Worm (Caenorhabditis elegans) whole organism, L4 larva: ENCODE results near the gene F23A7.3.

Source experiments
- R02D3.7 ChIP-seq: fragments of 150-350 bp; sonication (generic microtip); optimal IDR thresholded peaks from 3 replicates; lab custom pipeline; 2014; ENCODE audit warnings: missing biosample characterization, missing genetic modification characterization
- T20F7.1 ChIP-seq: fragments of 200-800 bp; sonication (Bioruptor generic); optimal IDR thresholded peaks from 2 replicates; lab custom pipeline; 2018; ENCODE audit warnings: mild to moderate bottlenecking, missing genetic modification characterization, missing compliant biosample characterization
- T26A8.4 ChIP-seq: fragments of 200-800 bp; sonication (Bioruptor generic); IDR thresholded peaks from 2 replicates; pipeline ENCODE4 v1.3.6; 2022; ENCODE audit warnings: missing genetic modification characterization, missing compliant biosample characterization
- ceh-28 ChIP-seq: fragments of 150-350 bp; optimal IDR thresholded peaks from 2 replicates; lab custom pipeline; 2014; ENCODE audit warnings: missing biosample characterization, missing genetic modification reagents, missing genetic modification characterization
- ceh-62 ChIP-seq: sonication (generic microtip); optimal IDR thresholded peaks from 2 replicates; lab custom pipeline; 2017; ENCODE audit warnings: missing biosample characterization, missing genetic modification characterization
- egl-27 ChIP-seq: sonication (generic microtip); optimal IDR thresholded peaks from 3 replicates; lab custom pipeline; 2017; ENCODE audit warnings: missing biosample characterization, missing genetic modification reagents, missing genetic modification characterization
- hif-1 ChIP-seq, 2 experiments: sonication (generic microtip); optimal IDR thresholded peaks; 2 replicates each; lab custom pipeline; 2016 to 2017; ENCODE audit warnings: missing compliant biosample characterization in 2 of 2, missing genetic modification characterization in 2 of 2, missing genetic modification reagents in 2 of 2, missing genotype in 2 of 2, mild to moderate bottlenecking in 1 of 2
- hlh-30 ChIP-seq: sonication (generic microtip); optimal IDR thresholded peaks from 2 replicates; lab custom pipeline; 2017; ENCODE audit warnings: antibody characterized with exemption, mild to moderate bottlenecking, missing genetic modification characterization, missing compliant biosample characterization; ENCODE audit not compliant: insufficient read depth
- lsy-2 ChIP-seq, 2 experiments: fragments of 150-350 bp in 1 of 2; sonication (generic microtip) in 1 of 2; optimal IDR thresholded peaks; 2 replicates each; lab custom pipeline; 2014 to 2017; ENCODE audit warnings: missing biosample characterization in 2 of 2, missing genetic modification characterization in 2 of 2
- php-3 ChIP-seq: fragments of 200-800 bp; sonication (Bioruptor generic); IDR thresholded peaks from 2 replicates; pipeline ENCODE4 v1.3.6; 2022; ENCODE audit warnings: missing genetic modification reagents, missing genetic modification characterization, missing compliant biosample characterization
- set-16 ChIP-seq: fragments of 200-800 bp; sonication (Bioruptor generic); IDR thresholded peaks from 2 replicates; pipeline ENCODE4 v1.3.6; 2022; ENCODE audit warnings: missing genetic modification reagents, missing genetic modification characterization, missing compliant biosample characterization
- zfp-3 ChIP-seq: fragments of 200-800 bp; sonication (Bioruptor generic); conservative IDR thresholded peaks from 2 replicates; pipeline ENCODE4 v1.3.6; 2022; ENCODE audit warnings: missing genetic modification reagents, missing genetic modification characterization, missing compliant biosample characterization
- ztf-7 ChIP-seq: fragments of 150-350 bp; optimal IDR thresholded peaks from 2 replicates; lab custom pipeline; 2014; ENCODE audit warnings: missing biosample characterization, missing genetic modification characterization

F23A7.3 gene

ce11 chrX:16271147-16271546 is 51.3 kb downstream of the F23A7.3 start (continued):
- TF ChIP-seq hlh-30 (tag; lab: Kevin White, UChicago) (peak; percentile 50), hif-1 (tag; optimal IDR thresholded peaks at IDR 0.05; lab: Kevin White, UChicago) (peak in 1 of 2 experiments; percentile 4), lsy-2 (tag; optimal IDR thresholded peaks at IDR 0.05; lab: Kevin White, UChicago) (no peak), ztf-7 (tag; lab: Kevin White, UChicago) (peak; percentile 18), egl-27 (tag; lab: Kevin White, UChicago) (no peak), php-3 (GFP tag; lab: Robert Waterston, UW) (peak; percentile 22; the same call in 1 of the 2 replicates), ceh-28 (tag; lab: Kevin White, UChicago) (no peak), T26A8.4 (peak; percentile 45; the same call in 1 of the 2 replicates), T20F7.1 (no peak), ceh-62 (tag; lab: Kevin White, UChicago) (no peak), zfp-3 (GFP tag; lab: Robert Waterston, UW) (0 out of 2 replicates have a peak, but pooled peaks have one; percentile 53), R02D3.7 (no peak), set-16 (GFP tag; lab: Robert Waterston, UW) (no peak)
- TF ChIP-seq, all 104 proteins: peak for 49
